Fruit fly (Drosophila melanogaster) whole organism, adult: ENCODE data around the gene CG9922.

Experiments used
- CG12768 ChIP-seq: fragments of 200-800 bp; sonication (Bioruptor generic); optimal IDR thresholded peaks from 2 replicates; lab custom pipeline; 2017; ENCODE audit warnings: missing biosample characterization, missing genetic modification characterization, mild to moderate bottlenecking, moderate library complexity, missing genetic modification reagents
- CG14711 ChIP-seq: fragments of 200-800 bp; sonication (Bioruptor generic); optimal IDR thresholded peaks from 2 replicates; lab custom pipeline; 2018; ENCODE audit warnings: missing biosample characterization, mild to moderate bottlenecking, missing genetic modification characterization, moderate library complexity
- CG1620 ChIP-seq: fragments of 200-800 bp; sonication (Bioruptor generic); optimal IDR thresholded peaks from 2 replicates; lab custom pipeline; 2016; ENCODE audit warnings: missing biosample characterization, missing genetic modification characterization
- CG5204 ChIP-seq: fragments of 200-800 bp; sonication (Bioruptor generic); optimal IDR thresholded peaks from 2 replicates; lab custom pipeline; 2016; ENCODE audit warnings: missing biosample characterization, missing genetic modification characterization
- CG7045 ChIP-seq: fragments of 200-800 bp; sonication (Bioruptor generic); optimal IDR thresholded peaks from 2 replicates; lab custom pipeline; 2017; ENCODE audit warnings: missing biosample characterization, mild to moderate bottlenecking, missing genetic modification characterization
- CG7101 ChIP-seq: fragments of 200-800 bp; sonication (Bioruptor generic); optimal IDR thresholded peaks from 2 replicates; lab custom pipeline; 2018; ENCODE audit warnings: missing biosample characterization, mild to moderate bottlenecking, missing genetic modification characterization, moderate library complexity
- Clk ChIP-seq: fragments of 200-800 bp; sonication (Bioruptor generic); optimal IDR thresholded peaks from 2 replicates; lab custom pipeline; 2017; ENCODE audit warnings: missing biosample characterization, missing genetic modification characterization
- Crg-1 ChIP-seq: fragments of 200-800 bp; sonication (Bioruptor generic); optimal IDR thresholded peaks from 2 replicates; lab custom pipeline; 2016; ENCODE audit warnings: missing biosample characterization, missing genetic modification characterization
- bab1 ChIP-seq: fragments of 200-800 bp; sonication (Bioruptor generic); optimal IDR thresholded peaks from 3 replicates; lab custom pipeline; 2019; ENCODE audit warnings: missing biosample characterization, mild to moderate bottlenecking, missing genetic modification characterization, moderate library complexity
- kay ChIP-seq: fragments of 200-800 bp; sonication (Bioruptor generic); peaks from one replicate; lab custom pipeline; 2016; ENCODE audit warnings: missing biosample characterization, missing genetic modification characterization, borderline replicate concordance
- ovo ChIP-seq: fragments of 200-800 bp; sonication (Bioruptor generic); optimal IDR thresholded peaks from 2 replicates; lab custom pipeline; 2016; ENCODE audit warnings: missing biosample characterization, missing genetic modification characterization
- pad ChIP-seq: fragments of 200-800 bp; sonication (Bioruptor generic); optimal IDR thresholded peaks from 3 replicates; lab custom pipeline; 2017; ENCODE audit warnings: missing biosample characterization, missing genetic modification characterization, mild to moderate bottlenecking, moderate library complexity, missing genetic modification reagents

DNA sequence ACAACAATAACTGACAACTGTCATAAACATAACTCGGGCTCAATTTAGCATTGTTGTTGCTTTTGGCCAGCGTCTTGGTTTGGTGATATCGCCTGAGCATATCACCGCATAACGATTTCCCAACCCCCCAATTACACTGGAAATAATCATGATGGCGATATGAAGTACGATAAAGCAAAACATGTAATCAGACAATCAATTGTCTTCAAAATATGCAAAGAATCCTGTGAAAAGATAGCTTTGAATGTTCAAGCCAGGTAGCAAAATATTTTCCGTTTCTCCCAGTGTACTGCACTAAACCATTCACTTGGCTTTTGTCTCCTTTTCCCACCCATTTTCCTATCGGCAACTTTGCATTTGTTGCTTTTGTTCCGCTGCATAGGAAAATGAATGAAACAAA is 36.7 kb downstream of the CG9922 start:
- TF ChIP-seq CG1620 (GFP tag; lab: Kevin White, UChicago) (no peak), bab1 (no peak), CG7101 (tag; lab: Kevin White, UChicago) (no peak), Clk (GFP tag; lab: Kevin White, UChicago) (no peak), CG5204 (no peak), CG14711 (tag; lab: Kevin White, UChicago) (no peak), pad (GFP tag; lab: Kevin White, UChicago) (no peak), kay (GFP tag; lab: Kevin White, UChicago) (no peak), Crg-1 (no peak), CG7045 (no peak), CG12768 (no peak), ovo (GFP tag; lab: Kevin White, UChicago) (no peak)
